Fruit fly (Drosophila melanogaster) ovary, adult (tissue): ENCODE results near the gene Nnp-1.

Source experiments
- CG17801 ChIP-seq: fragments of 200-800 bp; optimal IDR thresholded peaks from 2 replicates; lab custom pipeline; 2019; ENCODE audit warnings: missing biosample characterization, mild to moderate bottlenecking, missing genetic modification characterization, moderate library complexity; ENCODE audit not compliant: partially characterized antibody

Gene Nnp-1

DNA sequence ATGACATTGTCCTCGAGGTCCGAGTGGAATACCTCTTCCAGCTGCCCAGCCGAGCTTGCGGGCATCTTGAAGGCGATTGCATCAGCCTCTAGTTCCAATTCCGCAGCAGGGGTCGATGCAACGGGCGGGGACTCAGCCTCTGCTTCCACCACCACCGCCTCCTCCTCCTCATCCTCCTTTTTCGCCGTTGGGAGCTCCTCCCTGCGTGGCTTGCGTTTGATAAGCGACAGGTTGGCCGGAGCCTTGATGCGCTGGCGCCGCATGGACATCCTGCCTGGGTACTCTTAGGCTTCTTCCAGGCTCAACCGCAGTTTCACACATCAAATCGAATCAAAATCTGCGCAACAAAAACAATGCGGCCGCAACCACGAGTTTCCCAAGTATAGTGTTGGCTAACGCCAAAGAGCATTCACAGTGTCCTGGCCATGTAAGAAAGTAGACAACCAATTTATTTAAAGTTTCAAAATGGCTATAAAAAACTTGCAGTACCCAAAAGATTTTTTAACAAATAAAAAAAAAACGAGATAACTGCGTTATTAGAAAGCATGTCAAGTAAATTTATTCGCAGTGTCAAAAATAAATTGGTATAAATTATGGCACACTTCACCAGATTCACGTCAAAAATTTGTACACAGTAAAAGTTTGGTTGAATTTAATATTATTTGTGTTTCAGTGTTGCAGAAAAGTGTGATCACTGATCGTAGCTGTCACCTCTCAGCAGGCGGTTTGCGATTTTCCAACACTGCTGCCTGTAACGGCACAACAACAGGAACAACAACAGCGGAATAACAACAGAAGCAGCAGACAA is 7.7 kb upstream of the Nnp-1 start, which contains the start of the genes Bdp1 and CG6565:
TSS of gene Bdp1 (minus strand) at position 456 of the 808 bp plus-strand sequence.
TSS of gene CG6565 (plus strand) at position 585 of the 808 bp plus-strand sequence.
- peak; percentile 88 for TF ChIP-seq CG17801 (GFP tag; lab: Kevin White, UChicago)

DNA sequence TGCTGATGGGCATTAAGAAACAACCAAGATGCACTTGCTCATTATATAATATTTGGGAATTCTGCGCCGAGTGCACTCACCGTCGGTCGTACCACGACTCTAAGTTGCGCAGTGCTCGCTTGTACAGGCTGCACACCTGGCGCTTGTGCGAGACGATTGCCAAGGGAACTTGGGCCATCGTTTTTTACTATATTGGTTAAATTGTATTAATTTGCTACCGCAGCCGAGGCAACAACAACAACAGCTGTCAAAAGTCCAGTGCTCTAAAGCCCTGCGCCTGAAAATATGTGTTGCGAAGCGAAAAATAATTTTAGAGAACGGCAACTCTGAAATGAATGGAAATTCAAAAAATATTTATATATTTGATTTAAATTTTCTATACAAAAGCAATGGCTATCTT is 4.8 kb upstream of the Nnp-1 start, which contains the start of gene ND-B22:
TSS of gene ND-B22 (minus strand) at position 349 of the 400 bp plus-strand sequence.
- peak; percentile 66 for TF ChIP-seq CG17801 (GFP tag; lab: Kevin White, UChicago)

DNA sequence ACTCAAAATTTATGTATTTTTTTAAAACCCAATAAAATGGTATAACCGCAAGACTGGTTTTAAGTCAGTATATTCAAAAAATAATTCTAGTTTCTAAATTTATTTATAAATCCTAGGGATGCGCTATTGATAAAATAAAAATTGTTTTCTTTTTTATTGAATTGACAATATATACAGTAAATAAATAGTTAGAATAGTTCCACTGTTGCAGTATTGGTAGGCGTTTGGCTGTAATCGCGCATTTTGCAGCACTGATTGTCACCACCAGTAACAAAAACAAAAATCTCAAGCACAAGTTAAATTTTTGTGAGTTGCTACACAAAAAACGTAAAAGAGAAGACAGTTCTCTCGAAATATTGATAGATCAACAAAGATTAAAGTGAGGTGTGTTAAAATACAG is 3.0 kb upstream of the Nnp-1 start, which contains the start of gene CG31855:
TSS of gene CG31855 (plus strand) at position 265 of the 400 bp plus-strand sequence.
- TF ChIP-seq CG17801 (GFP tag; lab: Kevin White, UChicago), result peak; percentile 90

DNA sequence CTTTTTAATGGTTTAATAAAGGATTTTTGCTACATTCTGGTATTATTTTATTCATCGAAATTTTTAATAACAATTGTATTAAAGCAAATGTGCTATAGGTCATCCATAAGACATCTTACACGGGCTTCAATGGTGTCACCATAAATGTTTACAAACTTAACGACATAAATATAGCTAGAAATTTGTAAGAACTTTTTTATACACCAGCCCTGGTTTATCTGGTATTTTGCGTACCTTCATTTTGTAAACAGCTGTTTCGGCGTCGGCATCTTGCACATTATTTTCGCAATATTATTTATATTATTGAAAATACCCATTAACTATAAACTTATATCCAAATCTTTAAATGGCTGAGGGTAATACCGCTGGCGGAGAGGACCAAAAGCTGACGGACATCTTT is 1.4 kb upstream of the Nnp-1 start, which contains the start of gene Tap42:
TSS of gene Tap42 (plus strand) at position 240 of the 400 bp plus-strand sequence.
- no peak for TF ChIP-seq CG17801 (GFP tag; lab: Kevin White, UChicago)

DNA sequence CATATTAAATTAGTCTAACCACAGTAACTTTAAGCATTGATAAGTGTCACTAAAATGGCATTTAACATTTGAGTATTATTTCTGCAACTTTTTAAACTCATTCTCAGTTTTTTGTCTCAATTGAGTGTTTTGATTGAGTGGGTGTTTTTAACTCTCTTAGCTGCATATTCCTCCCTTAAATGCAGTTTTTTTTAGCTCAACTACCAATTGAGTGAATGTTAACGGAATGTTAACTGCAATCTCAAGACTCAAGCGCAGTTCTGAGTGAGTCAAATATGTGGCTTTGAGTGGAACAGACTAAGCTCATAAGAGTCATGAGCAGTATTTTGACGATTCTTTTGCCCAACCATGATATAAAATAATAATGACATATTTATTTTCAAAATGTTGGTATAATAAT is 3.0 kb downstream of the Nnp-1 start:
- no peak for TF ChIP-seq CG17801 (GFP tag; lab: Kevin White, UChicago)

DNA sequence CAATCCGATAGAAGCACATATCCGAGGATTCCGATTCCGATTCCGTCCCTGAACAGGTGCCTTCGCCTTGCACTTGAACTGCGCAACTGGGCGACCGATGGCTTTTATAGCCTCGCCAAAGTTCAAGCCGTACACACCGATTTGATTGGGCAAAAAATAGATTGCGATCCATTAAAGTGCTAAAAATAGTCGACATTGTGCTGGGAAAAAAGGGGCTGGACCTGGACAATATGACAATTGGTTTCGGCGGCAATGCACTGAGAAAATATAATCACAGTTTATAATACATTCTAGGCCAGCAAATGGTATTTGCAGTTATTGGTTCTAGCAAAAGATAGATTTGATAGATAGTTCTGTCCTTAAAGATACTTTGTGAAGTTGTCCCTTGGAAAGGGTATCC is 4.5 kb downstream of the Nnp-1 start, which contains the start of gene CG9377:
TSS of gene CG9377 (minus strand) at position 101 of the 400 bp plus-strand sequence.
- no peak for TF ChIP-seq CG17801 (GFP tag; lab: Kevin White, UChicago)

DNA sequence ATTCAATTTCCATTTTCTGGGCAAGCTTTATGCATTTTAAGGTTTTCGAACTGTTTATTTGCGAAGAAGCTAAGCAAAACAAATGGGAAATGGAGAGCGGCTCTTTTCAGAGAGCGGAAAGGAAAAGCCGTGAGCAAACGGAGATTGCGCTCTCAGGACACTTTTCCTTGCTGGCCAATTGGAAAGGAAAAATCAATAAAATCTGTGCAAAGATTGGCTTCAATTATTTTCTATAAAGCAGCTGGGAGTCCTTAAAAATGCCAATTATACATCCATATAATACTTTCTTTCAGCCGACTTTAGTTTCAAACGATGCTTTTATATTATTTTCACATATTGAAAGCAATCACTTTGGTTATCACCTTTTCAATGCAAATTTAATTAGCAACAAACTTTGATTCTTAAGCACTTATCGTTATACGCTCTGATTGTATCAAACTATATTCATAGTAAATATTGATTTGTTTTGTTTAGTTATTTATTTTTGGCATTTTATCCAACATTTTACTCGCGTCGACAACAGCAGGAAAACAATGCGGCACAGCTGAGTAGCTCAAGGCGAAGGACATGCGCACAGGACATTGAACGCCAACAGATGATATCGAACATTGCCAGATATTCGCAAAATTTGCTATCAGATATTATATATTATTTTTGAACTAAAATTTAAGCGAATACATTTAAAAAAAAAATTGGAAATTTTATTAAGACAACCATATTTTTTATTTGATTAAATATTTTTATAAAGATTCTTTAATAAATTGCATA is 11.2 kb downstream of the Nnp-1 start, which contains the start of gene CG9395:
TSS of gene CG9395 (minus strand) at position 494 of the 768 bp plus-strand sequence.
- no peak for TF ChIP-seq CG17801 (GFP tag; lab: Kevin White, UChicago)

DNA sequence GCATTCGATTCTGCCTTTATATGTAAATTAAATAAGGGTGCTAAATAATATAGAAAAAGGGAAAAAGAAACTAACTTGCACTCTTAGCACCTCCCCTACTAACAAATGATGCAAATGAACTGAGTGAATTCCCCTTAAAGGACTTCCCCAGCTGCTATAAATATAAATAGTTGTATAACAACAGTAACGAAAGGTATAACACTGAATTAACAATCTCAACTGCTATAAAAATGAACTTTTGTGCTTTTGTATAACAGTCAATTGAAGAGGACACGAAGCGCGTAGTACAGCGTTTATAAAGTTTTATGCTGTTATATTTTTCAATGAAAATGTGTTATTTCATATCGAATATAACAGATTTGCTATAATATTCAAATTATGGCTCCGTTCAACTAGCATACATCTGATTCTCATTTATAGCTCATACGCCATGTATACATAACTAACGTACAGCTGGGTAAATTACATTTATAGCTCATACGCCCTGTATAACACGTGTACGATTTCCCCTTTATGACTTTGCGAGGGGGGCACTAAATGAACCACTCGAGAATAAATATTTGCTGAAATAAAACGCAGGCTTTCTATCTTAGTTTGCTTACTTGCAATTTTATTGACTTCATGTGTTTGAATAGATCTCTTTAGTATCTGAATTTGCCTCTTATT is 16.6 kb downstream of the Nnp-1 start:
- no peak for TF ChIP-seq CG17801 (GFP tag; lab: Kevin White, UChicago)

DNA sequence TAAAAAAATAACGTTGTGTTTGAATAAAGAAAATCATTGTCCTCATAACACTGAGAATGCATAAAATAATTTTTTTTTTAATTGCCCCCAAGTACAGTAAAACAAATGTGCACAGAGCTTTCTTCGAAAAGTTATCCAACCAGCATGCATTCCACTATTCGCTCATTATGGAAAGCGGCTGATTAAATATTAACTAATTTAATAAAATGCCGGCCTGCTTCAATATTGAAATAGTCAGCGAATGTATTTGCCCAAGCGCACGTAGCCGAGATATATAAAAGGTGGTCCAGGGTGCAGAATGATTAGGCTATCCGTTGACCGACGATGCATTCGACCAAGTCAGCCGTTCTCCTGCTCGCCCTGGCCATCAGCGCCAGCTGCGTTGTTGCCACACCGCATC is 18.5 kb downstream of the Nnp-1 start, which contains the start of gene CG16826:
TSS of gene CG16826 (plus strand) at position 301 of the 400 bp plus-strand sequence.
- TF ChIP-seq CG17801 (GFP tag; lab: Kevin White, UChicago), result no peak

DNA sequence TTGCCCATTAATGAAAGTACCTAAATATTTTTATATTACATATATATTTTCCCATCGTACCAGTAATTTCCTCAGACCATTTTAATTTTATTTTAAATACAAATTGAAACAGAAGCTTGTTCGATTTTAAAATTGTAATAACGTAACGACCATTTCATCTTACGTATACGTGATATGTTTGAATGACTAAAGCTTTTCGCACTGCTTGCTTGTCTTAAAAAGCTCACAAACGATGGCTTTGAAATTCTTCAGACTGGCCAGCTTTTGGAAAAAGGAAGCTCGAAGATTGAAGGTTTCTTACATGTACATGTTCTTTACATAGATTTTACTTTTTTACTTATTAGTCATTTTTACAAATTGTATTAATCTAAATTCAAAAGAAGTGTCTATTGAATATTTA is 33.3 kb downstream of the Nnp-1 start:
- TF ChIP-seq CG17801 (GFP tag; lab: Kevin White, UChicago), result no peak

DNA sequence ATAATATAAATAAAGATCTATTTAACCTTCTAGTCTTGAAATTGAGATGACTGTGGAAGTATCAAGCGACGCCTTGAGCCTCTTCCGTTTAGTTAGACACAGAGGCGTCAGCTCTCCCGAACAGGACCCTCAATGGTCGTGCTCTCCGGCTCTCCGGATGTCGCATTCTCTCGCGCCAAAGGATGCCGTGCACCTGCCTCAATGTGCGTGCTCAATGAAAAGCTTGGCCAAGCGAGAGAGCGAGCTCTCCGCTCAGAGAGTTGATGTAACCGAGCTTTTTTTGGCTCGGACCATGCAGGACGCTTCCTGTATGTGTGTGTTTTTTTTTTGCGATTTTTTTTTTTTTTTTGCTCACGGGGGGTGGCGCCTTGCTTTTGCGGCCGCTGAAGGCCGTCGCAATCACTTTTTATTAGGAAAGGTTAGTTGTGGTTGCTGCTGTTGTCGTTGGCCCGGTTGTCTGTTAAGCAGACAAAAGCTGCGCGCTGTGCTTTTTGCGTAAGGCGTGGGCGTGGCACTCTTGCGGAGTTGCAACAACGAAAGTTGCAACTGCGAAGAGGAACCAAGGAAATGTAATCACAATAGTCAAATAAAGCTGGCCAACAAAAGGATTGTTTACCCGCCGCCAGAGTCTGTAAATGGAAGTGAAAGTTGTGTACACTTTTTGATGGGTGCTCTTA is 34.0 kb downstream of the Nnp-1 start:
- TF ChIP-seq CG17801 (GFP tag; lab: Kevin White, UChicago), result no peak

DNA sequence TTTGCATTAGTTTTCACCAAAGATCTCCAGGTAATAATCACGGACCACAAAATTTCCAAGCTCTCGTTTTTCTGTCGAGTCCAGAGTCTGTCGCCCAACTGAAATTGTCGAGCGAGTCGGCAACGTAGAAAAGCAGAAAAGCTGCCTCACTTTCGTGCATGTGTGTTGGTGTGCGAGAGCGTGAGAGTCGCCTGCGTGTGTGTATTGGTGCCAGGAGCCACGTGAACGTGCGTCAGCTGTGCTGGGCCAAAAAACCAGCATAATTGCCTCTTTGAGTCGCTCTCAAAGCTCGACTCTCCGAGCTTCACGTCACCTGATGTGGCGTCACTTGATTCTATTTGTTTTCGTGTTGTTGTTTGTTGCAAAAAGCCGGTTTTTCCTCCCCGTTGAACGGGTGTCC is 35.0 kb downstream of the Nnp-1 start, which contains the start of gene hbt:
TSS of gene hbt (minus strand) at position 101 of the 400 bp plus-strand sequence.
- TF ChIP-seq CG17801 (GFP tag; lab: Kevin White, UChicago), result no peak

DNA sequence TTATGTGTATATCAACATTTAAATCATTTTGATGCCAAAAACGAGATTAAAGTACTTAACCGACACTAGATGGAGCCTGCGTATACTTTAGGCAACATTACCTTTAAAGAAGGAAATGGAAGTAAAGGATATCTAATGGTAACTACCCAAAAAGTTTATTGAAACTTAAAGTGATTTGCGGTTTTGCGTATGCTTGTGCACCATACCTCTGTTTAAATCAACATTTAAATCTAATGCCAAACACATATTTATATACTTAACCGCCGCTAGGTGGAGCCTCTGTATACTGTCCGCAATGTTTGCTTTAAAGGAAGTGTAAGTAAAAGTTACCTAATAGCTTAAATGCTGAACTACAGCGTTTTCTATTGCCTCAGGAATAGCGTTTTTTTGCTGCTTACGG is 40.2 kb downstream of the Nnp-1 start:
- TF ChIP-seq CG17801 (GFP tag; lab: Kevin White, UChicago), result no peak
